Fruit fly (Drosophila melanogaster) whole organism, adult: ENCODE measurements around the gene CG4053.

Source experiments
- CG1620 ChIP-seq: fragments of 200-800 bp; sonication (Bioruptor generic); optimal IDR thresholded peaks from 2 replicates; lab custom pipeline; 2016; ENCODE audit warnings: missing biosample characterization, missing genetic modification characterization
- CG7101 ChIP-seq: fragments of 200-800 bp; sonication (Bioruptor generic); optimal IDR thresholded peaks from 2 replicates; lab custom pipeline; 2018; ENCODE audit warnings: missing biosample characterization, mild to moderate bottlenecking, missing genetic modification characterization, moderate library complexity
- Hr96 ChIP-seq: fragments of 200-800 bp; sonication (Bioruptor generic); optimal IDR thresholded peaks from 2 replicates; lab custom pipeline; 2016; ENCODE audit warnings: missing biosample characterization, missing genetic modification characterization
- cnc ChIP-seq, 2 experiments: fragments of >200 bp; optimal IDR thresholded peaks; 2 replicates each; lab custom pipeline; 2017

DNA sequence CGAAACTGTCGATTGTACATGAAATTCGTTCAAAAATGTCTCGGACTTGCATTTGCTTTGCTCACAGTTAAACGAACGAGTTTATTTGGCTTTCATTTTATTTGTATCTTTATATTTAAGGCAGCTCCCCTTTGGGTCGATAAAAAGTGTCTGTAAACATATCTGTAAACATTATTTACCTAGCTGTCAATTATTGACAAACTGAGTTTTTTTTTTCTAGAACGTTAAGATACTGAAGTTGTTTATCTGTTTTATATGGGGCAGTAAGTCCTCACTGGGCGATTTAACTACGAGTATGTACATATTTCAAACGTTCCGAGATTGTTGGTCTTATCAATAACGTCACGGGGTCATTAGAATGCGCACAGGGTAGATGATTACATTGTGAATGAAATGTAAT, 16.3 kb downstream of the CG4053 start:
- TF ChIP-seq cnc (optimal IDR thresholded peaks at IDR 0.05; lab: Kevin White, UChicago), result no peak
- no peak for TF ChIP-seq CG1620
- peak; percentile 38 for TF ChIP-seq CG7101 (tag; lab: Kevin White, UChicago)
- no peak for TF ChIP-seq Hr96 (GFP tag; lab: Kevin White, UChicago)
